Worm (Caenorhabditis elegans) whole organism, L1 larva: Measurements from ENCODE around the gene fdgt-2.

ENCODE experiments used
- C16A3.4 ChIP-seq: fragments of 150-350 bp; optimal IDR thresholded peaks from 2 replicates; lab custom pipeline; 2014; ENCODE audit warnings: missing biosample characterization, missing genetic modification characterization
- C34B4.2 ChIP-seq: sonication (generic microtip); optimal IDR thresholded peaks from 2 replicates; lab custom pipeline; 2017; ENCODE audit warnings: mild to moderate bottlenecking, missing genetic modification characterization, missing compliant biosample characterization
- ama-1 ChIP-seq: fragments of 150-350 bp; optimal IDR thresholded peaks from 2 replicates; lab custom pipeline; 2014
- blmp-1 ChIP-seq: fragments of 150-350 bp; optimal IDR thresholded peaks from 2 replicates; lab custom pipeline; 2014; ENCODE audit warnings: missing biosample characterization, missing genetic modification characterization
- ceh-82 ChIP-seq, 3 experiments: fragments of 150-350 bp in 1 of 3; sonication (generic microtip) in 2 of 3; optimal IDR thresholded peaks; 2 replicates each; lab custom pipeline; 2014 to 2017; ENCODE audit warnings: missing biosample characterization in 3 of 3, missing genetic modification characterization in 3 of 3
- ces-1 ChIP-seq: fragments of 150-350 bp; optimal IDR thresholded peaks from 2 replicates; lab custom pipeline; 2014; ENCODE audit warnings: missing biosample characterization, missing genetic modification reagents, missing genetic modification characterization
- dpl-1 ChIP-seq, 3 experiments: fragments of 150-350 bp in 2 of 3; sonication (generic microtip) in 1 of 3; optimal IDR thresholded peaks; 2 replicates each; lab custom pipeline; 2014 to 2017; ENCODE audit warnings: missing biosample characterization in 3 of 3, missing genetic modification characterization in 3 of 3, missing genetic modification reagents in 3 of 3
- dsc-1 ChIP-seq: sonication (generic microtip); optimal IDR thresholded peaks from 2 replicates; lab custom pipeline; 2016; ENCODE audit warnings: mild to moderate bottlenecking, missing genetic modification characterization, missing compliant biosample characterization
- efl-1 ChIP-seq, 4 experiments: fragments of 150-350 bp; optimal IDR thresholded peaks in 3 of 4; peaks in 1 of 4; 1 replicate in 1 of 4; 2 replicates in 3 of 4; lab custom pipeline; 2014; ENCODE audit warnings: missing biosample characterization in 2 of 4, missing genetic modification characterization in 2 of 4, missing genetic modification reagents in 2 of 4
- elt-2 ChIP-seq: sonication (generic microtip); optimal IDR thresholded peaks from 2 replicates; lab custom pipeline; 2016; ENCODE audit warnings: missing genetic modification characterization, mild to moderate bottlenecking, inconsistent platforms, missing compliant biosample characterization, missing genetic modification reagents
- ets-5 ChIP-seq: fragments of 200-800 bp; sonication (Bioruptor generic); IDR thresholded peaks from 2 replicates; pipeline ENCODE4 v1.3.6; 2022; ENCODE audit warnings: missing genetic modification characterization, missing compliant biosample characterization
- fkh-4 ChIP-seq: sonication (generic microtip); optimal IDR thresholded peaks from 2 replicates; lab custom pipeline; 2016; ENCODE audit warnings: missing compliant biosample characterization, missing genetic modification characterization, borderline replicate concordance
- grh-1 ChIP-seq: fragments of 200-800 bp; sonication (Bioruptor generic); IDR thresholded peaks from 2 replicates; pipeline ENCODE4 v1.3.6; 2022; ENCODE audit warnings: missing genetic modification reagents, missing genetic modification characterization, missing compliant biosample characterization
- hlh-17 ChIP-seq: fragments of 200-800 bp; sonication (Bioruptor generic); optimal IDR thresholded peaks from 2 replicates; lab custom pipeline; 2018; ENCODE audit warnings: missing genetic modification characterization, mild to moderate bottlenecking, missing compliant biosample characterization, moderate library complexity, borderline replicate concordance
- hlh-4 ChIP-seq: sonication (generic microtip); optimal IDR thresholded peaks from 2 replicates; lab custom pipeline; 2016; ENCODE audit warnings: mild to moderate bottlenecking, missing genetic modification characterization, missing compliant biosample characterization
- isw-1 ChIP-seq: fragments of 200-800 bp; sonication (Bioruptor generic); IDR thresholded peaks from 2 replicates; pipeline ENCODE4 v1.3.6; 2022; ENCODE audit warnings: missing genetic modification characterization, missing compliant biosample characterization
- lin-14 ChIP-seq: fragments of 200-800 bp; sonication (Bioruptor generic); optimal IDR thresholded peaks from 2 replicates; lab custom pipeline; 2018; ENCODE audit warnings: mild to moderate bottlenecking, missing genetic modification characterization, moderate library complexity, missing compliant biosample characterization
- lin-39 ChIP-seq: fragments of 150-350 bp; optimal IDR thresholded peaks from 2 replicates; lab custom pipeline; 2014; ENCODE audit warnings: missing biosample characterization, missing genetic modification reagents, missing genetic modification characterization
- nhr-11 ChIP-seq: fragments of 150-350 bp; optimal IDR thresholded peaks from 2 replicates; lab custom pipeline; 2014; ENCODE audit warnings: missing biosample characterization, missing genetic modification characterization
- nhr-20 ChIP-seq: sonication (generic microtip); optimal IDR thresholded peaks from 2 replicates; lab custom pipeline; 2016; ENCODE audit warnings: mild to moderate bottlenecking, missing genetic modification characterization, missing compliant biosample characterization
- nhr-71 ChIP-seq: sonication (generic microtip); optimal IDR thresholded peaks from 2 replicates; lab custom pipeline; 2016; ENCODE audit warnings: mild to moderate bottlenecking, missing genetic modification characterization, moderate library complexity, missing compliant biosample characterization
- nhr-85 ChIP-seq: sonication (generic microtip); peaks from one replicate; lab custom pipeline; 2016; ENCODE audit warnings: missing genetic modification characterization, inconsistent platforms, missing compliant biosample characterization
- pag-3 ChIP-seq: sonication (generic microtip); optimal IDR thresholded peaks from 2 replicates; lab custom pipeline; 2017; ENCODE audit warnings: missing genetic modification characterization, mild to moderate bottlenecking, missing compliant biosample characterization, antibody characterized with exemption, borderline replicate concordance; ENCODE audit not compliant: insufficient read depth
- rnt-1 ChIP-seq: sonication (generic microtip); optimal IDR thresholded peaks from 2 replicates; lab custom pipeline; 2016; ENCODE audit warnings: mild to moderate bottlenecking, missing genetic modification characterization, moderate library complexity, missing compliant biosample characterization
- snpc-4 ChIP-seq: fragments of 150-350 bp; optimal IDR thresholded peaks from 2 replicates; lab custom pipeline; 2014; ENCODE audit warnings: missing biosample characterization, missing genetic modification characterization
- sup-37 ChIP-seq: fragments of 200-800 bp; sonication (Bioruptor generic); optimal IDR thresholded peaks from 2 replicates; lab custom pipeline; 2018; ENCODE audit warnings: mild to moderate bottlenecking, missing genetic modification characterization, missing compliant biosample characterization
- unc-30 ChIP-seq: sonication (generic microtip); optimal IDR thresholded peaks from 2 replicates; lab custom pipeline; 2017; ENCODE audit warnings: missing biosample characterization, missing genetic modification characterization
- unc-86 ChIP-seq: sonication (generic microtip); optimal IDR thresholded peaks from 2 replicates; lab custom pipeline; 2016; ENCODE audit warnings: missing genetic modification characterization, missing compliant biosample characterization
- xbp-1 ChIP-seq: sonication (generic microtip); optimal IDR thresholded peaks from 2 replicates; lab custom pipeline; 2016; ENCODE audit warnings: missing genetic modification characterization, missing compliant biosample characterization
- zip-4 ChIP-seq: fragments of 200-800 bp; sonication (Bioruptor generic); optimal IDR thresholded peaks from 2 replicates; lab custom pipeline; 2018; ENCODE audit warnings: mild to moderate bottlenecking, missing genetic modification characterization, moderate library complexity, missing compliant biosample characterization
- ztf-4 ChIP-seq: fragments of 150-350 bp; optimal IDR thresholded peaks from 2 replicates; lab custom pipeline; 2014; ENCODE audit warnings: missing biosample characterization, missing genetic modification characterization

Gene fdgt-2

DNA sequence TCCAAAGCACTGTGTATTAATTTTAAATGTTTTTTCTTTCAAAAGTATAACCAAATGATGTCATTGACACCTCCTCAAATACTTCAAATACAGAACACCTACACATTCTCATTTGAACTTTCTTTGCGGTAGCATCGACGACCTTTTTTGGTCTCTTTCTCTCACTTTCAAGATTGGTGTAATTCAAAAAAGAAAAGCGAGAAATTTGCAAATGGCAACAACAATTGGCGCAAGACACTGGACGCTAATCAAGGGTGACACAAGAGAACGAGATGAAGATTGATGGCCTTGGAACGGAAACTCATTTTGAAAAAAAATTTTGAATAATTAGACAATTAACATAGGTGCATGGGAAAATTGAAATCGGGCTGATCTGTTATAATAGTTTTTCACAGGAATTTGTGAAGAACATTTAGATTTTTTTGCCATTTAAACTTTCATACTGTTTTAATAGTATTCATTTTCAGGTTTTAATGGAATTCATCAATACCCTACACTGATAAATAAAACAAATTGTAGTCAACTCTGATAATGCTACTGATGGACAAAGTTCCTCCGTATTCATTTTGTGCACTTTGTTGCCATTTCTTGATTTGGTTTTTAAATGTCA is at the start of gene fdgt-2:
Gene fdgt-2 (plus strand): TSS at position 560 of the 610 bp plus-strand sequence.
- TF ChIP-seq blmp-1 (tag; lab: Kevin White, UChicago) (peak; percentile 18), nhr-85 (tag; lab: Kevin White, UChicago) (peak; percentile 65), efl-1 (optimal IDR thresholded peaks at IDR 0.05; lab: Kevin White, UChicago) (no peak), efl-1 (GFP tag; optimal IDR thresholded peaks at IDR 0.05 in 1 of 2; lab: Kevin White, UChicago) (peak in 1 of 2 experiments; percentile 6), pag-3 (tag; lab: Kevin White, UChicago) (no peak), elt-2 (peak; percentile 8)
- TF ChIP-seq, all 84 proteins: peak for 4

DNA sequence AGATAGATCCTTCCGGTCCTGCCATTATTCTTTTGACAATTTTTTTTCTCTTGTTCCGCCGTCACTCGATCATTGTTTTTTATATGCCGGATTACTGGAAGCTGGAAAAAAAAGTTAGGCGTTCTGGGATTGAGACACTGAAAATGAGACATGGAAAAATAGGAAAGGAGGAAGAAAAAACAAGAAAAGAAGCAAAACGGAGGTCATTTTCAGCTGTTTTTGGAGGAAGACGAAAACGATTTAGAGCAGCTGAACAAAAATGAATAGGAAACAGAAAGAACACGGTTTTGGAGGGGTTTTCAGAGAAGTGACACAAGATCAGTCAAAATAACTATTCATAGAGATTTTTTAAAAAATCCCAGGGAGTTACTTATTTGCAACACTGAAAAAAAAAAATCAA is 48.4 kb upstream of the fdgt-2 start, which contains the start of gene amt-3:
Gene amt-3 (minus strand): TSS at position 101 of the 400 bp plus-strand sequence.
- TF ChIP-seq fkh-4 (tag; lab: Kevin White, UChicago) (no peak), nhr-11 (tag; lab: Kevin White, UChicago) (no peak), lin-39 (tag; lab: Kevin White, UChicago) (no peak), hlh-4 (tag; lab: Kevin White, UChicago) (no peak), isw-1 (GFP tag; lab: Robert Waterston, UW) (no peak), hlh-17 (GFP tag; lab: Kevin White, UChicago) (no peak), zip-4 (GFP tag; lab: Kevin White, UChicago) (no peak), xbp-1 (tag; lab: Kevin White, UChicago) (no peak), ets-5 (GFP tag; lab: Robert Waterston, UW) (no peak), dsc-1 (tag; lab: Kevin White, UChicago) (no peak), lin-14 (GFP tag; lab: Kevin White, UChicago) (no peak), elt-2 (no peak), ceh-82 (tag; optimal IDR thresholded peaks at IDR 0.05; lab: Kevin White, UChicago) (no peak), snpc-4 (tag; lab: Kevin White, UChicago) (no peak), unc-30 (tag; lab: Kevin White, UChicago) (no peak), ama-1 (lab: Kevin White, UChicago) (no peak), grh-1 (GFP tag; lab: Robert Waterston, UW) (no peak), rnt-1 (tag; lab: Kevin White, UChicago) (no peak)

DNA sequence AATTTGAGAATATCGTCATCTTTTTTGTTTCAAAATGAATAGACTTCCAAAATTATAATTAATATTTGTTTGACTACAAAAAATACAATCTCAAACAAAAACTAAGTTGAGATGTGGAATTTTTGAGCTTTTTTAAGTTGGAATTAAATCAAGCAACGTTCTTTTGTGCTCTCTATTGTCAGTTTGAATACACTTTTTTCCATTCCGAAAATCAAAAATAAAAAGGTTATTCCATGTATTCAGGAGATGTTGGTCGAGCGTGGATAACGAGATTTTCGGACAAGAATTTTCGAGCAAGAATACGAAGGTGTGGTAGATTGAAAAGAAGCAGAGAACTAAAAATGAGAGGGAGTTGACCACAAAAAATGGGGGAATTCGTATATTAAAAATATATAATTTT is 47.2 kb upstream of the fdgt-2 start:
- TF ChIP-seq C34B4.2 (no peak), ces-1 (GFP tag; lab: Kevin White, UChicago) (no peak), ets-5 (GFP tag; lab: Robert Waterston, UW) (no peak), C16A3.4 (tag; lab: Kevin White, UChicago) (no peak)

DNA sequence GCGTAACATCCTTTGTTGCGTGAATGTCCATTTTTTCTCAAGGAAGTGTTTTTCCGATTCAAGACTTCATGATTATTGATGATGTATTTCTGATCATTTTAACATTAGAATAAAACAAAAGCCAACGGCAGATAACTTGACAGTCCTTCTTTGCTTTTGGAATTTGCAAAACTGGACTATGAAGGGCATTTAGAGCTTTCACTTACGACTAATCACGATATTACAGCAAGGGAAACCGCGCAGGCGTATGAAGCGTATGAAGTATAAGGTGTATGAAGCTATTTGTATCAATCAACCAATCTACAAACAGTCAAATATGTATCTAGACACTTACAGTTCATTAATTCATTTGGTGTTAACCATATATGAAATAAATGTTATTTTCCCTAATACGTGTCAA is 39.7 kb upstream of the fdgt-2 start:
- TF ChIP-seq ztf-4 = no peak
- TF ChIP-seq elt-2 = no peak
- no peak for TF ChIP-seq lin-14 (GFP tag; lab: Kevin White, UChicago)
- TF ChIP-seq dpl-1 (GFP tag; optimal IDR thresholded peaks at IDR 0.05; lab: Kevin White, UChicago) = no peak
- no peak for TF ChIP-seq nhr-20 (tag; lab: Kevin White, UChicago)
- no peak for TF ChIP-seq unc-86
- TF ChIP-seq sup-37 (GFP tag; lab: Kevin White, UChicago) = no peak
- TF ChIP-seq unc-30 (tag; lab: Kevin White, UChicago) = no peak

DNA sequence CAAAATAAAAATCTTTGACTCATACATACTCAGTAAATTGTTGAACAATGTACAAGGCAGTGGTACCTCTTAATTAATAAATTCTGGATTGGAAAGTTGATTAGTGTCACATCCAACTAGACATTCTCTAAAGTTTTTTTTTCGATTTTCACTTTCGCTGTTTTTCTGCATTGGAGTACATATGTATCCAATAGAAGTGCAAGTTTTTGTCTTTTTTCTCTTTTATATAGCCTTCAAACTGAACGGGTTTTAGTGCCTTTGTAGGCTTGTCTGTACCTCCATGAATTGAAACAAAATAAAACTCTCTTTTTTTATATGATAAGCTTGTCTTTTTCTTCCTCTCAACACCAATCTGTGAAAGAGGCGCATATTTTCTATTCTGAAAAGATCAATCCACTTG is 37.2 kb upstream of the fdgt-2 start:
- TF ChIP-seq nhr-71 (tag; lab: Kevin White, UChicago) (no peak), blmp-1 (tag; lab: Kevin White, UChicago) (peak; percentile 18)
